Fruit fly (Drosophila melanogaster) S2 (cell line): Measurements from ENCODE around the gene gammaCOP.

Source experiments
- CG8478 ChIP-seq: fragments of >200 bp; optimal IDR thresholded peaks from 2 replicates; lab custom pipeline; 2018
- CTCF ChIP-seq, 2 experiments: fragments of >200 bp; optimal IDR thresholded peaks; 2 replicates each; lab custom pipeline; 2018

DNA sequence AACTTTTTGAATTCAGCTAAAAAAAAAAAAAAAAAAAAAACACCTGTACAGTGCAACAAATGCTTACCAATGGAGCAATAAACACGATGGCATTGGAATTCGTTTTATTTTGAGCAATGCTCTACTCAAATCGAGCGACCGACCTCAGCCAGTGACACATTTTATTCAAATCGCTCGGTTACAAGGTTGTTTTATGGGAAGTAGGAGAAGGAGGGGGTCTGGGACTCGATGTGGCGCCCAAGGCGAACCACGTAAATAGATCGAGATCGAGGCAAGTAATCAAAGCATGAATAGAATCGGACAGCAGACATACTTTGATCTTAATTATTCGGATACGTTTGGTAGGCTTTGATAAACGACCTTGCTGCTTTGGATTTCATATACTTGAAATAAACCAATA, 31.3 kb downstream of the gammaCOP start:
- no peak for TF ChIP-seq CTCF (optimal IDR thresholded peaks at IDR 0.05; lab: Kevin White, UChicago)
- no peak for TF ChIP-seq CG8478 (lab: Kevin White, UChicago)
